Worm (Caenorhabditis elegans) whole organism, L1 larva: ENCODE results near the gene F59C12.3.

Source experiments
- C16A3.4 ChIP-seq: fragments of 150-350 bp; optimal IDR thresholded peaks from 2 replicates; lab custom pipeline; 2014; ENCODE audit warnings: missing biosample characterization, missing genetic modification characterization
- C34B4.2 ChIP-seq: sonication (generic microtip); optimal IDR thresholded peaks from 2 replicates; lab custom pipeline; 2017; ENCODE audit warnings: mild to moderate bottlenecking, missing genetic modification characterization, missing compliant biosample characterization
- ceh-63 ChIP-seq: fragments of 200-800 bp; sonication (Bioruptor generic); optimal IDR thresholded peaks from 2 replicates; lab custom pipeline; 2018; ENCODE audit warnings: mild to moderate bottlenecking, missing genetic modification characterization, missing compliant biosample characterization
- ceh-8 ChIP-seq: fragments of 200-800 bp; sonication (Bioruptor generic); optimal IDR thresholded peaks from 2 replicates; lab custom pipeline; 2018; ENCODE audit warnings: mild to moderate bottlenecking, missing genetic modification characterization, moderate library complexity, missing compliant biosample characterization
- dpl-1 ChIP-seq, 3 experiments: fragments of 150-350 bp in 2 of 3; sonication (generic microtip) in 1 of 3; optimal IDR thresholded peaks; 2 replicates each; lab custom pipeline; 2014 to 2017; ENCODE audit warnings: missing biosample characterization in 3 of 3, missing genetic modification characterization in 3 of 3, missing genetic modification reagents in 3 of 3
- dsc-1 ChIP-seq: sonication (generic microtip); optimal IDR thresholded peaks from 2 replicates; lab custom pipeline; 2016; ENCODE audit warnings: mild to moderate bottlenecking, missing genetic modification characterization, missing compliant biosample characterization
- efl-1 ChIP-seq, 4 experiments: fragments of 150-350 bp; optimal IDR thresholded peaks in 3 of 4; peaks in 1 of 4; 1 replicate in 1 of 4; 2 replicates in 3 of 4; lab custom pipeline; 2014; ENCODE audit warnings: missing biosample characterization in 2 of 4, missing genetic modification characterization in 2 of 4, missing genetic modification reagents in 2 of 4
- egl-13 ChIP-seq: sonication (generic microtip); optimal IDR thresholded peaks from 2 replicates; lab custom pipeline; 2016; ENCODE audit warnings: missing genotype, missing genetic modification reagents, missing genetic modification characterization, missing compliant biosample characterization
- elt-2 ChIP-seq: sonication (generic microtip); optimal IDR thresholded peaks from 2 replicates; lab custom pipeline; 2016; ENCODE audit warnings: missing genetic modification characterization, mild to moderate bottlenecking, inconsistent platforms, missing compliant biosample characterization, missing genetic modification reagents
- ets-5 ChIP-seq: fragments of 200-800 bp; sonication (Bioruptor generic); IDR thresholded peaks from 2 replicates; pipeline ENCODE4 v1.3.6; 2022; ENCODE audit warnings: missing genetic modification characterization, missing compliant biosample characterization
- fkh-8 ChIP-seq: sonication (generic microtip); optimal IDR thresholded peaks from 2 replicates; lab custom pipeline; 2016; ENCODE audit warnings: mild to moderate bottlenecking, missing genetic modification characterization, missing compliant biosample characterization
- fos-1 ChIP-seq: fragments of 150-350 bp; optimal IDR thresholded peaks from 2 replicates; lab custom pipeline; 2014; ENCODE audit warnings: missing biosample characterization, missing genetic modification characterization
- hlh-17 ChIP-seq: fragments of 200-800 bp; sonication (Bioruptor generic); optimal IDR thresholded peaks from 2 replicates; lab custom pipeline; 2018; ENCODE audit warnings: missing genetic modification characterization, mild to moderate bottlenecking, missing compliant biosample characterization, moderate library complexity, borderline replicate concordance
- hpl-2 ChIP-seq: fragments of 150-350 bp; optimal IDR thresholded peaks from 2 replicates; lab custom pipeline; 2014; ENCODE audit warnings: missing biosample characterization, missing genetic modification reagents, missing genetic modification characterization
- irx-1 ChIP-seq: sonication (generic microtip); optimal IDR thresholded peaks from 2 replicates; lab custom pipeline; 2016; ENCODE audit warnings: missing genetic modification characterization, missing compliant biosample characterization
- isw-1 ChIP-seq: fragments of 200-800 bp; sonication (Bioruptor generic); IDR thresholded peaks from 2 replicates; pipeline ENCODE4 v1.3.6; 2022; ENCODE audit warnings: missing genetic modification characterization, missing compliant biosample characterization
- jun-1 ChIP-seq: fragments of 150-350 bp; optimal IDR thresholded peaks from 2 replicates; lab custom pipeline; 2014; ENCODE audit warnings: missing biosample characterization, missing genetic modification reagents, missing genetic modification characterization
- lin-13 ChIP-seq: fragments of 150-350 bp; optimal IDR thresholded peaks from 2 replicates; lab custom pipeline; 2014; ENCODE audit warnings: missing biosample characterization, missing genetic modification reagents, missing genetic modification characterization
- lin-14 ChIP-seq: fragments of 200-800 bp; sonication (Bioruptor generic); optimal IDR thresholded peaks from 2 replicates; lab custom pipeline; 2018; ENCODE audit warnings: mild to moderate bottlenecking, missing genetic modification characterization, moderate library complexity, missing compliant biosample characterization
- lin-35 ChIP-seq, 2 experiments: fragments of 150-350 bp; optimal IDR thresholded peaks; 2 replicates each; lab custom pipeline; 2014; ENCODE audit warnings: missing biosample characterization in 2 of 2, missing genetic modification characterization in 2 of 2, missing genetic modification reagents in 2 of 2
- lin-39 ChIP-seq: fragments of 150-350 bp; optimal IDR thresholded peaks from 2 replicates; lab custom pipeline; 2014; ENCODE audit warnings: missing biosample characterization, missing genetic modification reagents, missing genetic modification characterization
- lir-3 ChIP-seq: sonication (generic microtip); optimal IDR thresholded peaks from 2 replicates; lab custom pipeline; 2016; ENCODE audit warnings: mild to moderate bottlenecking, missing genetic modification characterization, moderate library complexity, missing compliant biosample characterization; ENCODE audit not compliant: poor library complexity
- lsy-2 ChIP-seq, 2 experiments: fragments of 150-350 bp; optimal IDR thresholded peaks; 2 replicates each; lab custom pipeline; 2014; ENCODE audit warnings: missing biosample characterization in 2 of 2, missing genetic modification characterization in 2 of 2
- mdl-1 ChIP-seq, 2 experiments: fragments of 150-350 bp; optimal IDR thresholded peaks; 2 replicates each; lab custom pipeline; 2014 to 2017; ENCODE audit warnings: missing biosample characterization in 2 of 2, missing genetic modification characterization in 2 of 2, inconsistent platforms in 1 of 2
- mep-1 ChIP-seq: fragments of 150-350 bp; optimal IDR thresholded peaks from 2 replicates; lab custom pipeline; 2014; ENCODE audit warnings: missing biosample characterization, missing genetic modification characterization
- nhr-19 ChIP-seq: fragments of 200-800 bp; sonication (Bioruptor generic); conservative IDR thresholded peaks from 2 replicates; pipeline ENCODE4 v1.3.6; 2022; ENCODE audit warnings: missing genetic modification characterization, missing compliant biosample characterization
- nhr-20 ChIP-seq: sonication (generic microtip); optimal IDR thresholded peaks from 2 replicates; lab custom pipeline; 2016; ENCODE audit warnings: mild to moderate bottlenecking, missing genetic modification characterization, missing compliant biosample characterization
- nhr-47 ChIP-seq: sonication (generic microtip); optimal IDR thresholded peaks from 2 replicates; lab custom pipeline; 2016; ENCODE audit warnings: mild to moderate bottlenecking, missing genetic modification characterization, moderate library complexity, missing compliant biosample characterization
- nhr-71 ChIP-seq: sonication (generic microtip); optimal IDR thresholded peaks from 2 replicates; lab custom pipeline; 2016; ENCODE audit warnings: mild to moderate bottlenecking, missing genetic modification characterization, moderate library complexity, missing compliant biosample characterization
- nhr-77 ChIP-seq: fragments of 150-350 bp; optimal IDR thresholded peaks from 2 replicates; lab custom pipeline; 2014; ENCODE audit warnings: missing biosample characterization, missing genetic modification characterization
- nhr-90 ChIP-seq: sonication (generic microtip); optimal IDR thresholded peaks from 2 replicates; lab custom pipeline; 2016; ENCODE audit warnings: mild to moderate bottlenecking, missing genetic modification characterization, missing compliant biosample characterization; ENCODE audit not compliant: poor library complexity
- pag-3 ChIP-seq: sonication (generic microtip); optimal IDR thresholded peaks from 2 replicates; lab custom pipeline; 2017; ENCODE audit warnings: missing genetic modification characterization, mild to moderate bottlenecking, missing compliant biosample characterization, antibody characterized with exemption, borderline replicate concordance; ENCODE audit not compliant: insufficient read depth
- rnt-1 ChIP-seq: sonication (generic microtip); optimal IDR thresholded peaks from 2 replicates; lab custom pipeline; 2016; ENCODE audit warnings: mild to moderate bottlenecking, missing genetic modification characterization, moderate library complexity, missing compliant biosample characterization
- skn-1 ChIP-seq: fragments of 150-350 bp; optimal IDR thresholded peaks from 2 replicates; lab custom pipeline; 2014; ENCODE audit warnings: missing biosample characterization, missing genetic modification characterization
- snpc-4 ChIP-seq: fragments of 150-350 bp; optimal IDR thresholded peaks from 2 replicates; lab custom pipeline; 2014; ENCODE audit warnings: missing biosample characterization, missing genetic modification characterization
- snu-23 ChIP-seq: sonication (generic microtip); optimal IDR thresholded peaks from 2 replicates; lab custom pipeline; 2016; ENCODE audit warnings: missing genetic modification characterization, missing compliant biosample characterization
- swsn-7 ChIP-seq: sonication (generic microtip); optimal IDR thresholded peaks from 2 replicates; lab custom pipeline; 2016; ENCODE audit warnings: missing genetic modification characterization, missing compliant biosample characterization
- tbx-2 ChIP-seq: sonication (generic microtip); optimal IDR thresholded peaks from 2 replicates; lab custom pipeline; 2016; ENCODE audit warnings: missing genetic modification characterization, missing compliant biosample characterization
- tlp-1 ChIP-seq: fragments of 150-350 bp; optimal IDR thresholded peaks from 2 replicates; lab custom pipeline; 2014; ENCODE audit warnings: missing biosample characterization, missing genetic modification characterization
- unc-86 ChIP-seq: sonication (generic microtip); optimal IDR thresholded peaks from 2 replicates; lab custom pipeline; 2016; ENCODE audit warnings: missing genetic modification characterization, missing compliant biosample characterization
- xbp-1 ChIP-seq: sonication (generic microtip); optimal IDR thresholded peaks from 2 replicates; lab custom pipeline; 2016; ENCODE audit warnings: missing genetic modification characterization, missing compliant biosample characterization
- zag-1 ChIP-seq: fragments of 150-350 bp; optimal IDR thresholded peaks from 2 replicates; lab custom pipeline; 2014; ENCODE audit warnings: missing biosample characterization, missing genetic modification characterization
- zip-4 ChIP-seq: fragments of 200-800 bp; sonication (Bioruptor generic); optimal IDR thresholded peaks from 2 replicates; lab custom pipeline; 2018; ENCODE audit warnings: mild to moderate bottlenecking, missing genetic modification characterization, moderate library complexity, missing compliant biosample characterization
- ztf-11 ChIP-seq, 2 experiments: sonication (generic microtip); optimal IDR thresholded peaks; 2 replicates each; lab custom pipeline; 2016 to 2017; ENCODE audit warnings: missing genetic modification characterization in 2 of 2, missing biosample characterization in 1 of 2, missing compliant biosample characterization in 1 of 2

F59C12.3 gene

ce11 chrX:16558776-16559175, 50.5 kb downstream of the F59C12.3 start:
- peak; percentile 52 for TF ChIP-seq nhr-47 (tag; lab: Kevin White, UChicago)
- no peak for TF ChIP-seq ets-5 (GFP tag; lab: Robert Waterston, UW)
- no peak for TF ChIP-seq hpl-2 (GFP tag; lab: Kevin White, UChicago)
- TF ChIP-seq nhr-90 (tag; lab: Kevin White, UChicago) = peak; percentile 62
- no peak for TF ChIP-seq isw-1
- TF ChIP-seq swsn-7 (tag; lab: Kevin White, UChicago) = peak; percentile 16
- peak; percentile 22 for TF ChIP-seq mep-1 (tag; lab: Kevin White, UChicago)
- peak; percentile 41 for TF ChIP-seq lin-14
- no peak for TF ChIP-seq efl-1 (optimal IDR thresholded peaks at IDR 0.05; lab: Kevin White, UChicago)
- peak in 1 of 2 experiments; percentile 78 for TF ChIP-seq efl-1 (GFP tag; optimal IDR thresholded peaks at IDR 0.05 in 1 of 2; lab: Kevin White, UChicago)
- TF ChIP-seq nhr-20 (tag; lab: Kevin White, UChicago) = peak; percentile 51
- peak; percentile 54 for TF ChIP-seq nhr-71 (tag; lab: Kevin White, UChicago)
- peak; percentile 18 for TF ChIP-seq lir-3 (tag; lab: Kevin White, UChicago)
- TF ChIP-seq tlp-1 (tag; lab: Kevin White, UChicago) = no peak
- TF ChIP-seq ceh-63 (GFP tag; lab: Kevin White, UChicago) = no peak
- peak; percentile 9 for TF ChIP-seq dsc-1 (tag; lab: Kevin White, UChicago)
- no peak for TF ChIP-seq unc-86 (tag; lab: Kevin White, UChicago)
- TF ChIP-seq egl-13 (tag; lab: Kevin White, UChicago) = no peak
- no peak for TF ChIP-seq hlh-17
- TF ChIP-seq lsy-2 (tag; optimal IDR thresholded peaks at IDR 0.05; lab: Kevin White, UChicago) = peak; percentile 14 to 23
- TF ChIP-seq mdl-1 (tag; optimal IDR thresholded peaks at IDR 0.05; lab: Kevin White, UChicago) = no peak
- no peak for TF ChIP-seq fkh-8 (tag; lab: Kevin White, UChicago)
- TF ChIP-seq nhr-19 (GFP tag; lab: Robert Waterston, UW) = peak; percentile 42
- no peak for TF ChIP-seq zip-4 (GFP tag; lab: Kevin White, UChicago)
- no peak for TF ChIP-seq dpl-1 (GFP tag; optimal IDR thresholded peaks at IDR 0.05; lab: Kevin White, UChicago)
- TF ChIP-seq lin-35 (GFP tag; optimal IDR thresholded peaks at IDR 0.05; lab: Kevin White, UChicago) = peak in 1 of 2 experiments; percentile 51
- TF ChIP-seq zag-1 (tag; lab: Kevin White, UChicago) = no peak
- peak; percentile 15 for TF ChIP-seq C16A3.4 (tag; lab: Kevin White, UChicago)
- TF ChIP-seq snpc-4 = no peak
- no peak for TF ChIP-seq C34B4.2 (tag; lab: Kevin White, UChicago)
- TF ChIP-seq nhr-77 = no peak
- no peak for TF ChIP-seq skn-1 (tag; lab: Kevin White, UChicago)
- no peak for TF ChIP-seq ztf-11 (tag; optimal IDR thresholded peaks at IDR 0.05; lab: Kevin White, UChicago)
- no peak for TF ChIP-seq ceh-8 (GFP tag; lab: Kevin White, UChicago)
- peak; percentile 23 for TF ChIP-seq jun-1 (tag; lab: Kevin White, UChicago)
- no peak for TF ChIP-seq pag-3 (tag; lab: Kevin White, UChicago)
- TF ChIP-seq irx-1 (tag; lab: Kevin White, UChicago) = peak; percentile 10
- TF ChIP-seq fos-1 (tag; lab: Kevin White, UChicago) = peak; percentile 47
- TF ChIP-seq lin-13 (GFP tag; lab: Kevin White, UChicago) = peak; percentile 2
- no peak for TF ChIP-seq xbp-1 (tag; lab: Kevin White, UChicago)
- peak; percentile 13 for TF ChIP-seq elt-2 (tag; lab: Kevin White, UChicago)
- peak; percentile 17 for TF ChIP-seq rnt-1 (tag; lab: Kevin White, UChicago)
- peak; percentile 39 for TF ChIP-seq lin-39 (tag; lab: Kevin White, UChicago)
- TF ChIP-seq tbx-2 (tag; lab: Kevin White, UChicago) = peak; percentile 4
- TF ChIP-seq snu-23 (GFP tag; lab: Kevin White, UChicago) = peak; percentile 54
